Fruit fly (Drosophila melanogaster): ENCODE data around the gene Snx21.

Gene Snx21

DNA sequence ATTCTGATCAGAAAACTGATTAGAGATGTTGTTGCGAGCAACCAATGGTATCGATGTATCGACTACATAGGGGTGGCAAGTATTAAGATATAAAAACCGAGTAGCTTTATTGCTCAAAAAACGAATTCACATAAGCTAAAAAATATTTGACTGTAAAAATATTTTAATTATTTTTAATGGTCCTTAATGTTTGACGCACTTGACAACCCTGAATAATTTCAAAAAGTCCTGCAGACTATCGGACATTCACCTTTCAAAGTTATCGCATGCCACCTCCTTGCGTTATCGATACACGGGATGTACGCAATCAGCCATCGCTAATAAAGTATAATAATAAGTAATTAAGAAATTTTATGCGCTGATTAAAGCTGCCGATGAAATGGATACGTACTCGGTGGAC is 5.8 kb downstream of the Snx21 start, which contains the start of the genes HemK2, Snapin and Tnpo-SR:
TSS of gene HemK2 (minus strand) at position 24 of the 400 bp plus-strand sequence.
TSS of gene Snapin (minus strand) at position 24 of the 400 bp plus-strand sequence.
TSS of gene Tnpo-SR (plus strand) at position 271 of the 400 bp plus-strand sequence.
- TF ChIP-seq kay (GFP tag; ENCODE audit: borderline replicate concordance), result no peak
- peak; percentile 91 for TF ChIP-seq Crg-1 (GFP tag; optimal IDR thresholded peaks at IDR 0.05)
- TF ChIP-seq toe (GFP tag; optimal IDR thresholded peaks at IDR 0.05), result peak; percentile 97
- no peak for TF ChIP-seq CG5204 (GFP tag; optimal IDR thresholded peaks at IDR 0.05)
- TF ChIP-seq CG14711 (tag; optimal IDR thresholded peaks at IDR 0.05), result peak; percentile 96
- TF ChIP-seq CG11617 (GFP tag; optimal IDR thresholded peaks at IDR 0.05), result peak; percentile 93
- peak; percentile 79 for TF ChIP-seq tj (GFP tag; optimal IDR thresholded peaks at IDR 0.05)
- TF ChIP-seq bab1 (GFP tag; optimal IDR thresholded peaks at IDR 0.05), result peak; percentile 97
- no peak for TF ChIP-seq cnc (optimal IDR thresholded peaks at IDR 0.05)
- peak; percentile 95 for TF ChIP-seq CG1620 (GFP tag; optimal IDR thresholded peaks at IDR 0.05)
- no peak for TF ChIP-seq Hr96 (GFP tag; optimal IDR thresholded peaks at IDR 0.05)
- TF ChIP-seq Clk (GFP tag; optimal IDR thresholded peaks at IDR 0.05), result peak; percentile 90
- peak; percentile 84 for TF ChIP-seq pad (GFP tag; optimal IDR thresholded peaks at IDR 0.05)
- TF ChIP-seq CG7101 (tag; optimal IDR thresholded peaks at IDR 0.05), result peak; percentile 96
- peak; percentile 92 for TF ChIP-seq CG33017 (tag; optimal IDR thresholded peaks at IDR 0.05)
- peak; percentile 94 for TF ChIP-seq CG12768 (GFP tag; optimal IDR thresholded peaks at IDR 0.05)
- peak; percentile 90 for TF ChIP-seq ovo (GFP tag; optimal IDR thresholded peaks at IDR 0.05)
- TF ChIP-seq Mnt (GFP tag; optimal IDR thresholded peaks at IDR 0.05), result peak; percentile 93
- peak; percentile 72 for TF ChIP-seq cic (GFP tag; optimal IDR thresholded peaks at IDR 0.05)
- TF ChIP-seq CG7045 (GFP tag; optimal IDR thresholded peaks at IDR 0.05), result peak; percentile 94

DNA sequence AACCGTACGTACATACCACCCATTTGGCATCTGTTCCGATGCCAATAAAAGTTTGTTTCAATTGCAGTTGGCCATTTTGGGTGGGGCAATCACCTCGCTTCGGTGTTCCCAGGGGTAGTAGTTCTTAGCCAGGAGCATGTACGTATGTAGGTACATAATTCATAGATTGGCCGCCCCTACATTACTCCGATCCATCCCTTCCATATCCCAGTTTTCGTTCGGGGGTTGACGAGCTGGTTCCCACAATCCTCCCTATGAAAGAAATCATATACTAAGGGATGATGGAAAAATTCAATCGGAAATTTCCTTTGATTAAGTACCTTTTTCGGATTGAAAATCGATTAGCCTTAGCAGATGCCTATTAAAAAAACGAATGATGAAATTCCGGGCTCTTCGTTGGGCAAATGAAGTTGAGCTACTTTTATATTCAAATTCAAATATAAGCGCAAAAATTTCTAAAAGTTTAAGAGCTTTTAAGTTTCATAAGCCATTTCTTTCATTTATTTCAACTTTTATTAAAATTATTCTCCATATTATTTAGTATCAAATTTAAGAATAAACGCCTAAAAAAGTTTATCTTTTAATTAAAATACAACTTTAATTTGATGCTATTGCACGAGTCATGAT is 7.4 kb downstream of the Snx21 start:
- TF ChIP-seq CG7101 (tag; optimal IDR thresholded peaks at IDR 0.05) (no peak), CG12768 (GFP tag; optimal IDR thresholded peaks at IDR 0.05) (no peak), tj (GFP tag; optimal IDR thresholded peaks at IDR 0.05) (no peak), pad (GFP tag; optimal IDR thresholded peaks at IDR 0.05) (no peak), CG14711 (tag; optimal IDR thresholded peaks at IDR 0.05) (no peak), CG1620 (GFP tag; optimal IDR thresholded peaks at IDR 0.05) (no peak), Mnt (GFP tag; optimal IDR thresholded peaks at IDR 0.05) (no peak), kay (GFP tag; ENCODE audit: borderline replicate concordance) (no peak), CG7045 (GFP tag; optimal IDR thresholded peaks at IDR 0.05) (no peak), Hr96 (GFP tag; optimal IDR thresholded peaks at IDR 0.05) (no peak), toe (GFP tag; optimal IDR thresholded peaks at IDR 0.05) (no peak)

DNA sequence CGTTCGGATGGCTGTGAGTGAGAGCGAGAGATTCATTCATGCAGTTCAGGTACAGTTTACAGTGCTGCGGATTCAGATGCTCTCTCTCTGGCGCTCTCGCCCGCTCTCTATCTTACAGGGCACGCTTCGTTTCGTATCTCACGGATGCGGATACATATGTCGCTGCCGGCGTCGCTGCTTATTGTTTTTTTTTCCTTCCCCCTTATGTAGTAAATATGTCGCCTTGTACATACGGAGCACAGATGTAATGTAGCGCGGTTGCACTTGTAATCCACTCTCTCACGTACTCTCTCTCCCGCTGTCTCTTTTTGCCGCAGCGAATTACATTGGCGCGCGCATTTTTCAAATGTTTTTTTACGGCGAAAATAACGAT is 10.2 kb downstream of the Snx21 start:
- TF ChIP-seq Mnt (GFP tag; optimal IDR thresholded peaks at IDR 0.05), result peak; percentile 76
- TF ChIP-seq cic (GFP tag; optimal IDR thresholded peaks at IDR 0.05), result peak; percentile 93
- no peak for TF ChIP-seq CG14711 (tag; optimal IDR thresholded peaks at IDR 0.05)
- no peak for TF ChIP-seq ovo (GFP tag; optimal IDR thresholded peaks at IDR 0.05)

DNA sequence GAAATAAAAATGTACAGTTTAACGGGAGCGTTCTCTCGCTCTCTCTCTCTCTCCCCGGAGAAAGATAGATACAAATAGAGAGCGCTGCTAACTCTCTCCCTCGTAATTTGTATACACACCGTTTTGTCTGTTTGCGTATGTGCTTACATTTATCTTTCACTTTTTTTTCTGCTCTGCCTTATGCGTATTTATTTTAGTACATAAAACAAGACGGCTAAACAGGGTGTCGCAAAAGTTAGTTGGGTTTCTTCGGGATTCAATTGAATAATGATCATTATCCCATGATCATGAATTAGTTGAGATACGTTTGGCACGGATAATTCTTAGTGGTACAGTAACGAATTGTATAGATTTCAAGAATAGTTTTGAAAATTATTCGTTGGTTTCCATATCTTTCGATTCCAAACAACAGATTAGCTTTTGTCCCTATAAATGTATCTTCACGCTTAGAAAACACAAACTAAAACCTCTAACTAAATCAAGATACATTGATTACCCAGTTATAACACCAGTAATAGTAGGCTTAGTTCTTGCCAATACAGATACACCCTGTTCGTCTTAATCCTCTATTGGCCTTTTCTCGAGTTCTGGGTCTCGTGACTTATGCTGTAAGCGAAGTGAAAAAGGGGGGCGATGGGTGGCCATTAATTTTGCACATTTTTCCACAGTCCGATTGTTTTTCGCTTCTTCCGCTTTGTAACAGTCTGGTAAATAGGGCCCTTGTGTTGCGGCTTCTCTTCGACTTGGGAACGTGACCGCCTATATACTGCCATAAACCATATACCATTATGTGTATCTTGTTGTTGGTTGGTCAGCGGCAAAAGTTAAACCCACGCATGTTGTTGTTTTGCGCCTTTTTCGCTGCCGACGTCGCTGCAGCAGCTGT is 10.8 kb downstream of the Snx21 start:
- TF ChIP-seq CG5204 (GFP tag; optimal IDR thresholded peaks at IDR 0.05) (no peak), pad (GFP tag; optimal IDR thresholded peaks at IDR 0.05) (peak; percentile 66), tj (GFP tag; optimal IDR thresholded peaks at IDR 0.05) (peak; percentile 3), CG33017 (tag; optimal IDR thresholded peaks at IDR 0.05) (peak; percentile 90), CG1620 (GFP tag; optimal IDR thresholded peaks at IDR 0.05) (no peak), Hr96 (GFP tag; optimal IDR thresholded peaks at IDR 0.05) (peak; percentile 79), CG14711 (tag; optimal IDR thresholded peaks at IDR 0.05) (peak; percentile 77), bab1 (GFP tag; optimal IDR thresholded peaks at IDR 0.05) (peak; percentile 42), CG12768 (GFP tag; optimal IDR thresholded peaks at IDR 0.05) (peak; percentile 89), Clk (GFP tag; optimal IDR thresholded peaks at IDR 0.05) (peak; percentile 77), cic (GFP tag; optimal IDR thresholded peaks at IDR 0.05) (no peak), ovo (GFP tag; optimal IDR thresholded peaks at IDR 0.05) (peak; percentile 34), Mnt (GFP tag; optimal IDR thresholded peaks at IDR 0.05) (peak; percentile 56), kay (GFP tag; ENCODE audit: borderline replicate concordance) (peak; percentile 93), CG7101 (tag; optimal IDR thresholded peaks at IDR 0.05) (peak; percentile 82), toe (GFP tag; optimal IDR thresholded peaks at IDR 0.05) (peak; percentile 70), CG7045 (GFP tag; optimal IDR thresholded peaks at IDR 0.05) (peak; percentile 92), CG11617 (GFP tag; optimal IDR thresholded peaks at IDR 0.05) (peak; percentile 88), cnc (optimal IDR thresholded peaks at IDR 0.05) (no peak), Crg-1 (GFP tag; optimal IDR thresholded peaks at IDR 0.05) (peak; percentile 41)

DNA sequence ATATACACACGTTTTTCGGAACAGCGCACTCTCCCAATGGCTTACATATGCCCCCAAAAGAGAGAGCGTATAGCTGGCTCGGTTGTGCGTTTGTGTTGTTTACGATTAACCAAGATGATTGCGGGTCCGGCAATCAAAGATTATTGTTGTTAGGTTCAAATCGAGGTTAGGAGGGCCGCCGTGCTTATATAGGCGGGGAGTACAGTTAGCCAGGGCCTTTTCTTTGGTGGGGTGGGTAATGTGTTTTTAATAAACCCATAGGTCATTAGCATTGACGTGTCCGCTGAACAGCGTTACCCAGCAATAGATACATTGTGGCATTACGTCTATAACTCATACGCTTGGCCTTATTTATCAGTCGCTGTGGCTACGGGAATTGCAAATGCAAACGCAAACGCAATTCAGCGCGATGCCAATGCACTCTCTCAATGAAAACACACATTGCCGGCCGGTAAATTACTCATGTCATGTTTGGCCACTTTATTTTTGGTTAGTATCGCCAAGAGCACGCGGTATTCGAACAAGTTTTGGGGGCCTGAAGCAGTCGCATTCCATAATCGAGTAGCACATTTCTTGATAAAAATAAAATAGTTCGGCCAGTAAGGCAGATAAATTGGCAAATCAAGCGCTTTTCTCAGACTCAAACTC is 11.6 kb downstream of the Snx21 start:
- TF ChIP-seq kay (GFP tag; ENCODE audit: borderline replicate concordance) (no peak), tj (GFP tag; optimal IDR thresholded peaks at IDR 0.05) (peak; percentile 61), CG7101 (tag; optimal IDR thresholded peaks at IDR 0.05) (no peak), CG5204 (GFP tag; optimal IDR thresholded peaks at IDR 0.05) (no peak), cic (GFP tag; optimal IDR thresholded peaks at IDR 0.05) (peak; percentile 79), pad (GFP tag; optimal IDR thresholded peaks at IDR 0.05) (no peak), CG7045 (GFP tag; optimal IDR thresholded peaks at IDR 0.05) (no peak), ovo (GFP tag; optimal IDR thresholded peaks at IDR 0.05) (peak; percentile 21)
